Worm (Caenorhabditis elegans) whole organism, L4 larva: ENCODE results near the gene peli-1.

Experiments used
- F37D6.2 ChIP-seq: sonication (generic microtip); optimal IDR thresholded peaks from 2 replicates; lab custom pipeline; 2016; ENCODE audit warnings: mild to moderate bottlenecking, missing genetic modification characterization, missing compliant biosample characterization
- F44E2.7 ChIP-seq: fragments of 200-800 bp; sonication (Bioruptor generic); IDR thresholded peaks from 2 replicates; pipeline ENCODE4 v2.1.2; 2022; ENCODE audit warnings: missing genetic modification characterization, missing compliant biosample characterization
- Y5F2A.4 ChIP-seq: fragments of 200-800 bp; sonication (Bioruptor generic); optimal IDR thresholded peaks from 2 replicates; lab custom pipeline; 2018; ENCODE audit warnings: mild to moderate bottlenecking, missing genetic modification characterization, missing compliant biosample characterization
- Y75B8A.6 ChIP-seq: fragments of 200-800 bp; sonication (Bioruptor generic); IDR thresholded peaks from 2 replicates; pipeline ENCODE4 v1.3.6; 2022; ENCODE audit warnings: missing genetic modification reagents, missing genetic modification characterization, missing compliant biosample characterization
- ZK546.5 ChIP-seq, 2 experiments: sonication (generic microtip); optimal IDR thresholded peaks; 2 replicates each; lab custom pipeline; 2017; ENCODE audit warnings: missing biosample characterization in 2 of 2, missing genetic modification characterization in 2 of 2
- aly-2 ChIP-seq: sonication (generic microtip); optimal IDR thresholded peaks from 2 replicates; lab custom pipeline; 2018; ENCODE audit warnings: missing biosample characterization, missing genetic modification characterization
- attf-4 ChIP-seq: sonication (generic microtip); optimal IDR thresholded peaks from 3 replicates; lab custom pipeline; 2017; ENCODE audit warnings: missing biosample characterization, missing genetic modification characterization
- ceh-20 ChIP-seq: fragments of 200-800 bp; sonication (Bioruptor generic); IDR thresholded peaks from 2 replicates; pipeline ENCODE4 v1.3.6; 2022; ENCODE audit warnings: missing genetic modification reagents, missing genetic modification characterization, missing compliant biosample characterization
- ceh-32 ChIP-seq: sonication (generic microtip); optimal IDR thresholded peaks from 2 replicates; lab custom pipeline; 2016; ENCODE audit warnings: mild to moderate bottlenecking, missing genetic modification characterization, missing compliant biosample characterization; ENCODE audit not compliant: poor library complexity
- ceh-62 ChIP-seq: sonication (generic microtip); optimal IDR thresholded peaks from 2 replicates; lab custom pipeline; 2017; ENCODE audit warnings: missing biosample characterization, missing genetic modification characterization
- ceh-82 ChIP-seq: sonication (generic microtip); optimal IDR thresholded peaks from 2 replicates; lab custom pipeline; 2017; ENCODE audit warnings: missing biosample characterization, missing genetic modification characterization
- daf-16 ChIP-seq, 3 experiments: sonication (generic microtip); optimal IDR thresholded peaks; 2 replicates each; lab custom pipeline; 2016 to 2017; ENCODE audit warnings: missing genetic modification characterization in 3 of 3, missing genetic modification reagents in 3 of 3, mild to moderate bottlenecking in 2 of 3, missing compliant biosample characterization in 2 of 3, missing biosample characterization in 1 of 3, moderate library complexity in 1 of 3
- daf-19 ChIP-seq: fragments of 200-800 bp; sonication (Bioruptor generic); conservative IDR thresholded peaks from 2 replicates; pipeline ENCODE4 v1.3.6; 2022; ENCODE audit warnings: missing genetic modification characterization, missing compliant biosample characterization
- dmd-8 ChIP-seq: fragments of 200-800 bp; sonication (Bioruptor generic); IDR thresholded peaks from 2 replicates; pipeline ENCODE4 v1.3.6; 2022; ENCODE audit warnings: missing genetic modification characterization, missing compliant biosample characterization
- dmd-9 ChIP-seq: fragments of 200-800 bp; sonication (Bioruptor generic); IDR thresholded peaks from 2 replicates; pipeline ENCODE4 v1.3.6; 2022; ENCODE audit warnings: missing genetic modification reagents, missing genetic modification characterization, missing compliant biosample characterization
- dve-1 ChIP-seq: sonication (generic microtip); optimal IDR thresholded peaks from 2 replicates; lab custom pipeline; 2017; ENCODE audit warnings: antibody characterized with exemption, mild to moderate bottlenecking, missing genetic modification characterization, missing compliant biosample characterization; ENCODE audit not compliant: insufficient read depth
- fos-1 ChIP-seq: fragments of 150-350 bp; optimal IDR thresholded peaks from 2 replicates; lab custom pipeline; 2014; ENCODE audit warnings: missing biosample characterization, missing genetic modification characterization
- hlh-11 ChIP-seq: fragments of 200-800 bp; sonication (Bioruptor generic); optimal IDR thresholded peaks from 2 replicates; lab custom pipeline; 2018; ENCODE audit warnings: mild to moderate bottlenecking, missing genetic modification characterization, missing compliant biosample characterization
- hlh-30 ChIP-seq: sonication (generic microtip); optimal IDR thresholded peaks from 2 replicates; lab custom pipeline; 2017; ENCODE audit warnings: antibody characterized with exemption, mild to moderate bottlenecking, missing genetic modification characterization, missing compliant biosample characterization; ENCODE audit not compliant: insufficient read depth
- jun-1 ChIP-seq: fragments of 150-350 bp; optimal IDR thresholded peaks from 2 replicates; lab custom pipeline; 2014; ENCODE audit warnings: missing biosample characterization, missing genetic modification reagents, missing genetic modification characterization
- lin-1 ChIP-seq: fragments of 200-800 bp; sonication (Bioruptor generic); IDR thresholded peaks from 2 replicates; pipeline ENCODE4 v1.3.6; 2022; ENCODE audit warnings: missing genetic modification reagents, missing genetic modification characterization, missing compliant biosample characterization
- lir-3 ChIP-seq: sonication (generic microtip); optimal IDR thresholded peaks from 2 replicates; lab custom pipeline; 2016; ENCODE audit warnings: mild to moderate bottlenecking, missing genetic modification characterization, missing compliant biosample characterization
- mdl-1 ChIP-seq, 2 experiments: fragments of 150-350 bp in 1 of 2; sonication (generic microtip) in 1 of 2; optimal IDR thresholded peaks; 2 replicates each; lab custom pipeline; 2014 to 2017; ENCODE audit warnings: missing biosample characterization in 2 of 2, missing genetic modification characterization in 2 of 2
- mxl-3 ChIP-seq: fragments of 200-800 bp; sonication (Bioruptor generic); optimal IDR thresholded peaks from 2 replicates; lab custom pipeline; 2018; ENCODE audit warnings: mild to moderate bottlenecking, missing genetic modification characterization, missing compliant biosample characterization
- nhr-102 ChIP-seq: sonication (generic microtip); optimal IDR thresholded peaks from 2 replicates; lab custom pipeline; 2016; ENCODE audit warnings: mild to moderate bottlenecking, missing genetic modification characterization, moderate library complexity, missing compliant biosample characterization
- nhr-25 ChIP-seq: sonication (generic microtip); optimal IDR thresholded peaks from 2 replicates; lab custom pipeline; 2017; ENCODE audit warnings: missing genetic modification characterization, mild to moderate bottlenecking, missing compliant biosample characterization, antibody characterized with exemption, moderate library complexity, borderline replicate concordance; ENCODE audit not compliant: insufficient read depth
- nhr-28 ChIP-seq: fragments of 150-350 bp; optimal IDR thresholded peaks from 2 replicates; lab custom pipeline; 2014; ENCODE audit warnings: missing biosample characterization, missing genetic modification characterization
- nhr-6 ChIP-seq: fragments of 150-350 bp; optimal IDR thresholded peaks from 2 replicates; lab custom pipeline; 2014; ENCODE audit warnings: missing biosample characterization, missing genetic modification characterization
- pha-4 ChIP-seq, 2 experiments: fragments of 150-350 bp in 1 of 2; fragments of 200-800 bp in 1 of 2; sonication (Bioruptor generic) in 1 of 2; IDR thresholded peaks in 1 of 2; optimal IDR thresholded peaks in 1 of 2; 2 replicates each; pipeline versions ENCODE4 v1.3.6 to Lab custom; 2014 to 2022; ENCODE audit warnings: missing genetic modification characterization in 2 of 2, missing genetic modification reagents in 2 of 2, missing biosample characterization in 1 of 2, missing compliant biosample characterization in 1 of 2
- php-3 ChIP-seq: fragments of 200-800 bp; sonication (Bioruptor generic); IDR thresholded peaks from 2 replicates; pipeline ENCODE4 v1.3.6; 2022; ENCODE audit warnings: missing genetic modification reagents, missing genetic modification characterization, missing compliant biosample characterization
- pqm-1 ChIP-seq: sonication (generic microtip); optimal IDR thresholded peaks from 2 replicates; lab custom pipeline; 2017; ENCODE audit warnings: missing biosample characterization, missing genetic modification characterization
- saeg-2 ChIP-seq: fragments of 200-800 bp; sonication (Bioruptor generic); IDR thresholded peaks from 2 replicates; pipeline ENCODE4 v1.3.6; 2022; ENCODE audit warnings: missing genetic modification reagents, missing genetic modification characterization, missing compliant biosample characterization
- set-16 ChIP-seq: fragments of 200-800 bp; sonication (Bioruptor generic); IDR thresholded peaks from 2 replicates; pipeline ENCODE4 v1.3.6; 2022; ENCODE audit warnings: missing genetic modification reagents, missing genetic modification characterization, missing compliant biosample characterization
- tag-97 ChIP-seq: fragments of 200-800 bp; sonication (Bioruptor generic); IDR thresholded peaks from 2 replicates; pipeline ENCODE4 v1.3.6; 2022; ENCODE audit warnings: missing genetic modification characterization, missing compliant biosample characterization
- unc-130 ChIP-seq: sonication (generic microtip); optimal IDR thresholded peaks from 2 replicates; lab custom pipeline; 2016; ENCODE audit warnings: missing genetic modification reagents, missing genetic modification characterization, missing compliant biosample characterization
- unc-62 ChIP-seq, 3 experiments: fragments of 150-350 bp in 1 of 3; sonication (generic microtip); optimal IDR thresholded peaks in 2 of 3; peaks in 1 of 3; 1 replicate in 1 of 3; 2 replicates in 2 of 3; lab custom pipeline; 2014 to 2017; ENCODE audit warnings: missing biosample characterization in 3 of 3, missing genetic modification characterization in 3 of 3, missing genetic modification reagents in 3 of 3, missing genotype in 1 of 3
- zip-11 ChIP-seq: fragments of 200-800 bp; sonication (Bioruptor generic); IDR thresholded peaks from 2 replicates; pipeline ENCODE4 v1.3.6; 2022; ENCODE audit warnings: missing genetic modification characterization, missing compliant biosample characterization
- ztf-7 ChIP-seq: fragments of 150-350 bp; optimal IDR thresholded peaks from 2 replicates; lab custom pipeline; 2014; ENCODE audit warnings: missing biosample characterization, missing genetic modification characterization

peli-1 gene

DNA sequence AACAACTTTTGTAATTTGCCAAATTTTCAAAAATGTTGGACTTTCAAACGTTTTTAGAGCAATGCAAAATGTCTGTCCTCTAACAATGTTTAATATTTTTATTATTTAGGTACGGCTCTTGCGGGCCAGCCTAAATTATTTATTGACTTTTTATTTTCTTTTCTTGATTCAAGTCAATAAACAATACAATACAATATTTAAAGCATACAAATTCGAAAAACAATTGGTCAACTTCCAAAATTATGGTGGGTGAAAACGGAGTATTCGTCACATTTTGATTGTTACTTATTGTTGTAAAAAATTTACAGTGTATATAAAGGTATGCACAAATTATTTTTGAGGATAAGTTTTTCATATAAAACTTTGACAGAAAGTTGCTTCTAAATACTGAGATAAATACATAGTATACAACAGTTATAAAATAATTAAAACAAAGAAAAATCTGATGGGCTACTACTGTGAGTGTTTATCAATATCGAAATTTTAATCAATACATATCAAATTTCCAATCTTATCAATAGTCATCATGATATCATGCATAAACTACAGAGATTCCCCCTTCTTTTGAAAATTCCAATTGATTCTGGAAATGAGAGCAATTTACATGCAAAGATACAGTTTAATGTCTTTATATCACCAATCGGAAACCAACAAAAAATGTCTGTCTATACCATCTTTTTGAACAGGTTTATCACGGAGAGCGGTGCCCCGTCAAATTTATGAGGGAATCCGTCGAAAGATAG is 13.8 kb upstream of the peli-1 start, which contains the start of gene F25B4.8:
Gene F25B4.8 (minus strand): TSS at position 51 of the 743 bp plus-strand sequence.
- TF ChIP-seq zip-11 (GFP tag; lab: Robert Waterston, UW) (no peak), pha-4 (GFP tag; IDR thresholded peaks at IDR 0.05; lab: Robert Waterston, UW) (no peak), pha-4 (tag; optimal IDR thresholded peaks at IDR 0.05; lab: Kevin White, UChicago) (no peak), set-16 (GFP tag; lab: Robert Waterston, UW) (no peak), unc-62 (GFP tag; optimal IDR thresholded peaks at IDR 0.05 in 1 of 2; lab: Kevin White, UChicago) (no peak), unc-62 (tag; optimal IDR thresholded peaks at IDR 0.05; lab: Kevin White, UChicago) (no peak), saeg-2 (GFP tag; lab: Robert Waterston, UW) (no peak), dve-1 (peak; percentile 8), ceh-82 (tag; lab: Kevin White, UChicago) (no peak), daf-16 (GFP tag; optimal IDR thresholded peaks at IDR 0.05; lab: Kevin White, UChicago) (no peak), daf-16 (tag; optimal IDR thresholded peaks at IDR 0.05; lab: Kevin White, UChicago) (peak; percentile 34), pqm-1 (peak; percentile 12)

DNA sequence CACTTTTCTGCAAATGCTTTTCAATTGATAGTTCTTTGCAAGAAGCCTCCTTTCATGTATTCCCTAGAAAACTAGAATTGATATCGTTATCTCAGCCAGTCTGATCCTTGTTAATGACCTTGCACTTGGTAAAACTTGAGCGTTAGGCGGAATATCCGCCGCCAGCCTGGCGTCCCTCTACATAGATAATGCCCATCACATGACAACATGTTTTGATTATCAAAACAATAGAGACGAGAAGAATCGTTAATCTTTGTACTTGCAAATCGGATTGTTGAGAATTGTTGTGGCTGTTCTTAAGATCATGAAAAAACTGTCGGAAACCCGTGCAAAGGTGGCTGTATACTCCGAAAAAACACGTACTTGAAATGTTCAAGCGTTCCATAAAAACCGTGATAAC is 12.0 kb upstream of the peli-1 start:
- TF ChIP-seq Y75B8A.6 (GFP tag; lab: Robert Waterston, UW): no peak
- TF ChIP-seq nhr-25: no peak
- TF ChIP-seq Y5F2A.4: no peak
- TF ChIP-seq aly-2: no peak
- no peak for TF ChIP-seq F37D6.2 (tag; lab: Kevin White, UChicago)
- no peak for TF ChIP-seq pha-4 (GFP tag; IDR thresholded peaks at IDR 0.05; lab: Robert Waterston, UW)
- no peak for TF ChIP-seq pha-4 (tag; optimal IDR thresholded peaks at IDR 0.05; lab: Kevin White, UChicago)
- peak in 1 of 2 experiments; percentile 72 for TF ChIP-seq unc-62 (GFP tag; optimal IDR thresholded peaks at IDR 0.05 in 1 of 2; lab: Kevin White, UChicago)
- TF ChIP-seq unc-62 (tag; optimal IDR thresholded peaks at IDR 0.05; lab: Kevin White, UChicago): no peak
- TF ChIP-seq fos-1: no peak
- TF ChIP-seq mdl-1 (tag; optimal IDR thresholded peaks at IDR 0.05; lab: Kevin White, UChicago): peak in 1 of 2 experiments; percentile 4
- TF ChIP-seq dmd-8 (GFP tag; lab: Robert Waterston, UW): no peak
- no peak for TF ChIP-seq F44E2.7 (GFP tag; lab: Robert Waterston, UW)
- TF ChIP-seq pqm-1: no peak
- no peak for TF ChIP-seq unc-130 (GFP tag; lab: Kevin White, UChicago)
- no peak for TF ChIP-seq jun-1 (tag; lab: Kevin White, UChicago)
- no peak for TF ChIP-seq lin-1
- TF ChIP-seq tag-97 (GFP tag; lab: Robert Waterston, UW): no peak
- no peak for TF ChIP-seq dmd-9
- no peak for TF ChIP-seq attf-4 (tag; lab: Kevin White, UChicago)
- peak; percentile 36 for TF ChIP-seq hlh-11
- no peak for TF ChIP-seq ztf-7
- TF ChIP-seq lir-3 (tag; lab: Kevin White, UChicago): no peak

DNA sequence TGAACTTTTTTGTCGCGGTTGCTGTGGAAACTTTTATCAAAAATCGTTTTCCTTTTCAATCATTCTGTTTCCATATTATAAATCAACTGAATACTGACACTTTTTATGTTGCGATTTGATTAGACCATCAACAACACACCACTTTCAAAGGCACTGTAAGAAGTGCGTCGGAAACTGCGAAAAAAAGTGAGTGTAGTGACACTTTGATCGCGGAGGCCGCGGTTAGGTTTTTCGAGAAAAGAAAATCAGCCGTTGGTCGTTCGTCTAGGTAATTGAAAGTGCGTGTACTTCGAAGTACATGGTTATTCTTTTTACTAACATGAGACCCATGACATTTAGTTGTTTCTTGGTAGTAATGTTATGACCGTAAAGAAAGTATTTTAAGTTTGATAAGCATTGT is 10.0 kb upstream of the peli-1 start:
- TF ChIP-seq unc-62 (GFP tag; optimal IDR thresholded peaks at IDR 0.05 in 1 of 2; lab: Kevin White, UChicago) (peak in 1 of 2 experiments; percentile 63), unc-62 (tag; optimal IDR thresholded peaks at IDR 0.05; lab: Kevin White, UChicago) (no peak), nhr-102 (tag; lab: Kevin White, UChicago) (no peak), daf-19 (GFP tag; lab: Robert Waterston, UW) (no peak), php-3 (GFP tag; lab: Robert Waterston, UW) (0 out of 2 replicates have a peak, but pooled peaks have one; percentile 55), ceh-62 (tag; lab: Kevin White, UChicago) (no peak), ZK546.5 (tag; optimal IDR thresholded peaks at IDR 0.05; lab: Kevin White, UChicago) (no peak), ceh-32 (tag; lab: Kevin White, UChicago) (no peak), ceh-20 (GFP tag; lab: Robert Waterston, UW) (peak; percentile 30; the same call in 1 of the 2 replicates), nhr-28 (tag; lab: Kevin White, UChicago) (peak; percentile 55), mxl-3 (peak; percentile 11), hlh-30 (no peak), hlh-11 (peak; percentile 47), nhr-6 (tag; lab: Kevin White, UChicago) (no peak), lin-1 (0 out of 2 replicates have a peak, but pooled peaks have one; percentile 33), daf-16 (GFP tag; optimal IDR thresholded peaks at IDR 0.05; lab: Kevin White, UChicago) (no peak), daf-16 (tag; optimal IDR thresholded peaks at IDR 0.05; lab: Kevin White, UChicago) (peak; percentile 30)
- TF ChIP-seq, all 104 proteins: peak for 8
